Worm (Caenorhabditis elegans): ENCODE results near the gene T08G3.6.

ce11 chrV:16399388-16399787, 46.4 kb upstream of the T08G3.6 start, which contains the start of gene sre-36:
- TF ChIP-seq isw-1 (GFP tag; IDR thresholded peaks at IDR 0.05): no peak
- TF ChIP-seq egl-27 (tag; optimal IDR thresholded peaks at IDR 0.05): no peak
- TF ChIP-seq unc-62 (GFP tag; optimal IDR thresholded peaks at IDR 0.05): no peak
- TF ChIP-seq sup-37 (GFP tag; optimal IDR thresholded peaks at IDR 0.05): no peak
- no peak for TF ChIP-seq lsy-2 (tag; optimal IDR thresholded peaks at IDR 0.05)
- no peak for TF ChIP-seq fkh-10 (GFP tag; optimal IDR thresholded peaks at IDR 0.05)
- TF ChIP-seq ceh-90 (tag; optimal IDR thresholded peaks at IDR 0.05): no peak
